Fruit fly (Drosophila melanogaster) whole organism, pupa: ENCODE data around the gene CTCF.
A peak's percentile ranks its signal among the peaks of the same experiment; 100 is the strongest.

Experiments used
- CG10348 ChIP-seq: fragments of 200-800 bp; sonication (Bioruptor generic); IDR thresholded peaks from 2 replicates; pipeline ENCODE4 v1.3.6; 2022; ENCODE audit warnings: missing biosample characterization, missing genetic modification characterization
- CG12605 ChIP-seq: fragments of 200-800 bp; sonication (Bioruptor generic); IDR thresholded peaks from 2 replicates; pipeline ENCODE4 v1.3.6; 2022; ENCODE audit warnings: missing biosample characterization, missing genetic modification characterization
- CG13204 ChIP-seq: fragments of 200-800 bp; sonication (Bioruptor generic); optimal IDR thresholded peaks from 2 replicates; lab custom pipeline; 2018; ENCODE audit warnings: missing biosample characterization, mild to moderate bottlenecking, missing genetic modification characterization, moderate library complexity
- CG14655 ChIP-seq: fragments of 200-800 bp; sonication (Bioruptor generic); optimal IDR thresholded peaks from 3 replicates; lab custom pipeline; 2017; ENCODE audit warnings: mild to moderate bottlenecking, missing biosample characterization, missing genetic modification reagents, missing genetic modification characterization
- CG32121 ChIP-seq: fragments of 200-800 bp; sonication (Bioruptor generic); IDR thresholded peaks from 2 replicates; pipeline ENCODE4 v1.3.6; 2022; ENCODE audit warnings: missing biosample characterization, missing genetic modification characterization
- CG34367 ChIP-seq: fragments of 200-800 bp; sonication (Bioruptor generic); optimal IDR thresholded peaks from 2 replicates; lab custom pipeline; 2018; ENCODE audit warnings: missing biosample characterization, mild to moderate bottlenecking, missing genetic modification characterization
- CG8159 ChIP-seq: fragments of 200-800 bp; sonication (Bioruptor generic); optimal IDR thresholded peaks from 3 replicates; lab custom pipeline; 2018; ENCODE audit warnings: missing biosample characterization, mild to moderate bottlenecking, missing genetic modification characterization, moderate library complexity
- CG8301 ChIP-seq: fragments of 200-800 bp; sonication (Bioruptor generic); optimal IDR thresholded peaks from 2 replicates; lab custom pipeline; 2018; ENCODE audit warnings: missing biosample characterization, mild to moderate bottlenecking, missing genetic modification characterization
- CG9948 ChIP-seq: fragments of 200-800 bp; sonication (Bioruptor generic); optimal IDR thresholded peaks from 2 replicates; lab custom pipeline; 2018; ENCODE audit warnings: missing biosample characterization, mild to moderate bottlenecking, missing genetic modification characterization, moderate library complexity
- EcR ChIP-seq: fragments of 200-800 bp; sonication (Bioruptor generic); optimal IDR thresholded peaks from 3 replicates; lab custom pipeline; 2019; ENCODE audit warnings: missing biosample characterization, missing genetic modification characterization, mild to moderate bottlenecking, moderate library complexity, missing genetic modification reagents
- Pif1A ChIP-seq: fragments of 200-800 bp; sonication (Bioruptor generic); optimal IDR thresholded peaks from 3 replicates; lab custom pipeline; 2016; ENCODE audit warnings: missing biosample characterization, missing genetic modification characterization
- fd96Ca ChIP-seq: fragments of 200-800 bp; sonication (Bioruptor generic); IDR thresholded peaks from 3 replicates; pipeline ENCODE4 v1.3.6; 2022; ENCODE audit warnings: missing biosample characterization, missing genetic modification characterization
- gl ChIP-seq: fragments of 200-800 bp; sonication (Bioruptor generic); optimal IDR thresholded peaks from 2 replicates; lab custom pipeline; 2018; ENCODE audit warnings: missing biosample characterization, mild to moderate bottlenecking, missing genetic modification characterization
- rn ChIP-seq: fragments of 200-800 bp; sonication (Bioruptor generic); IDR thresholded peaks from 2 replicates; pipeline ENCODE4 v1.3.6; 2022; ENCODE audit warnings: missing biosample characterization, missing genetic modification characterization

- TF ChIP-seq gl (peak; percentile 28), CG32121 (GFP tag; lab: Robert Waterston, UW) (no peak), EcR (peak; percentile 18), CG9948 (no peak), CG13204 (GFP tag; lab: Kevin White, UChicago) (no peak), Pif1A (GFP tag; lab: Kevin White, UChicago) (no peak), fd96Ca (GFP tag; lab: Robert Waterston, UW) (no peak), CG8159 (tag; lab: Kevin White, UChicago) (no peak), CG14655 (GFP tag; lab: Kevin White, UChicago) (no peak), CG10348 (GFP tag; lab: Robert Waterston, UW) (no peak), CG34367 (tag; lab: Kevin White, UChicago) (peak; percentile 14), CG12605 (no peak), rn (GFP tag; lab: Robert Waterston, UW) (no peak), CG8301 (tag; lab: Kevin White, UChicago) (no peak)
Observed at dm6 chr3L:7339216-7339742, 17.2 kb downstream of the CTCF start, which contains the start of the genes lark and eco.
